Worm (Caenorhabditis elegans) whole organism, L2 larva: ENCODE results near the gene Y69A2AR.12.

Experiments
- C34F6.9 ChIP-seq: fragments of 150-350 bp; optimal IDR thresholded peaks from 2 replicates; lab custom pipeline; 2014; ENCODE audit warnings: missing biosample characterization, missing genetic modification characterization
- R02D3.7 ChIP-seq: fragments of 150-350 bp; optimal IDR thresholded peaks from 2 replicates; lab custom pipeline; 2014; ENCODE audit warnings: missing biosample characterization, missing genetic modification characterization
- Y55F3AM.14 ChIP-seq: fragments of 200-800 bp; sonication (Bioruptor generic); optimal IDR thresholded peaks from 2 replicates; lab custom pipeline; 2018; ENCODE audit warnings: mild to moderate bottlenecking, missing genetic modification characterization, missing compliant biosample characterization
- alr-1 ChIP-seq: fragments of 150-350 bp; optimal IDR thresholded peaks from 2 replicates; lab custom pipeline; 2014; ENCODE audit warnings: missing biosample characterization, missing genetic modification characterization
- aly-2 ChIP-seq: fragments of 150-350 bp; optimal IDR thresholded peaks from 2 replicates; lab custom pipeline; 2014; ENCODE audit warnings: missing biosample characterization, missing genetic modification characterization
- ama-1 ChIP-seq: fragments of 150-350 bp; optimal IDR thresholded peaks from 2 replicates; lab custom pipeline; 2018; ENCODE audit warnings: inconsistent platforms
- blmp-1 ChIP-seq: sonication (generic microtip); optimal IDR thresholded peaks from 2 replicates; lab custom pipeline; 2017; ENCODE audit warnings: missing genetic modification characterization, mild to moderate bottlenecking, missing compliant biosample characterization, antibody characterized with exemption, moderate library complexity; ENCODE audit not compliant: insufficient read depth
- ceh-16 ChIP-seq: fragments of 150-350 bp; optimal IDR thresholded peaks from 2 replicates; lab custom pipeline; 2014; ENCODE audit warnings: missing biosample characterization, missing genetic modification characterization
- crh-2 ChIP-seq: sonication (generic microtip); optimal IDR thresholded peaks from 2 replicates; lab custom pipeline; 2017; ENCODE audit warnings: missing biosample characterization, missing genetic modification characterization
- dmd-4 ChIP-seq: sonication (generic microtip); optimal IDR thresholded peaks from 2 replicates; lab custom pipeline; 2017; ENCODE audit warnings: missing biosample characterization, missing genetic modification characterization
- egl-27 ChIP-seq: sonication (generic microtip); optimal IDR thresholded peaks from 3 replicates; lab custom pipeline; 2017; ENCODE audit warnings: missing biosample characterization, missing genetic modification reagents, missing genetic modification characterization
- elt-1 ChIP-seq: fragments of 150-350 bp; optimal IDR thresholded peaks from 2 replicates; lab custom pipeline; 2014; ENCODE audit warnings: missing biosample characterization, missing genetic modification characterization
- elt-3 ChIP-seq: sonication (generic microtip); optimal IDR thresholded peaks from 2 replicates; lab custom pipeline; 2017; ENCODE audit warnings: missing biosample characterization, missing genetic modification characterization
- fos-1 ChIP-seq: fragments of 150-350 bp; optimal IDR thresholded peaks from 2 replicates; lab custom pipeline; 2014; ENCODE audit warnings: missing biosample characterization, missing genetic modification characterization
- lin-13 ChIP-seq: fragments of 150-350 bp; optimal IDR thresholded peaks from 2 replicates; lab custom pipeline; 2014; ENCODE audit warnings: missing biosample characterization, missing genetic modification reagents, missing genetic modification characterization
- lsy-2 ChIP-seq, 2 experiments: fragments of 150-350 bp in 1 of 2; sonication (generic microtip) in 1 of 2; optimal IDR thresholded peaks; 2 replicates each; lab custom pipeline; 2014 to 2017; ENCODE audit warnings: missing biosample characterization in 2 of 2, missing genetic modification characterization in 2 of 2
- mbf-1 ChIP-seq: sonication (generic microtip); optimal IDR thresholded peaks from 2 replicates; lab custom pipeline; 2017; ENCODE audit warnings: missing biosample characterization, missing genetic modification characterization
- mdl-1 ChIP-seq, 2 experiments: fragments of 150-350 bp in 1 of 2; sonication (generic microtip) in 1 of 2; optimal IDR thresholded peaks; 2 replicates each; lab custom pipeline; 2017; ENCODE audit warnings: missing biosample characterization in 2 of 2, missing genetic modification characterization in 2 of 2
- nhr-10 ChIP-seq: sonication (generic microtip); optimal IDR thresholded peaks from 2 replicates; lab custom pipeline; 2017; ENCODE audit warnings: missing biosample characterization, missing genetic modification characterization
- nhr-11 ChIP-seq: fragments of 150-350 bp; optimal IDR thresholded peaks from 2 replicates; lab custom pipeline; 2014; ENCODE audit warnings: missing biosample characterization, missing genetic modification characterization
- nhr-129 ChIP-seq: fragments of 150-350 bp; optimal IDR thresholded peaks from 2 replicates; lab custom pipeline; 2014; ENCODE audit warnings: missing biosample characterization, missing genetic modification characterization
- nhr-21 ChIP-seq: fragments of 150-350 bp; optimal IDR thresholded peaks from 2 replicates; lab custom pipeline; 2014; ENCODE audit warnings: missing biosample characterization, missing genetic modification characterization
- nhr-23 ChIP-seq: fragments of 150-350 bp; optimal IDR thresholded peaks from 2 replicates; lab custom pipeline; 2014; ENCODE audit warnings: missing biosample characterization, missing genetic modification reagents, missing genetic modification characterization
- nhr-237 ChIP-seq: fragments of 150-350 bp; optimal IDR thresholded peaks from 2 replicates; lab custom pipeline; 2014; ENCODE audit warnings: missing biosample characterization, missing genetic modification characterization
- nhr-25 ChIP-seq: fragments of 150-350 bp; sonication (generic microtip); optimal IDR thresholded peaks from 3 replicates; lab custom pipeline; 2014; ENCODE audit warnings: missing biosample characterization, missing genetic modification characterization
- nhr-6 ChIP-seq: fragments of 150-350 bp; optimal IDR thresholded peaks from 2 replicates; lab custom pipeline; 2014; ENCODE audit warnings: missing biosample characterization, missing genetic modification characterization
- nhr-77 ChIP-seq: fragments of 150-350 bp; optimal IDR thresholded peaks from 2 replicates; lab custom pipeline; 2014; ENCODE audit warnings: missing biosample characterization, missing genetic modification characterization
- peb-1 ChIP-seq: fragments of 150-350 bp; optimal IDR thresholded peaks from 2 replicates; lab custom pipeline; 2014; ENCODE audit warnings: missing biosample characterization, missing genetic modification characterization
- skn-1 ChIP-seq: sonication (generic microtip); optimal IDR thresholded peaks from 2 replicates; lab custom pipeline; 2017; ENCODE audit warnings: missing biosample characterization, missing genetic modification characterization
- snpc-4 ChIP-seq: fragments of 150-350 bp; optimal IDR thresholded peaks from 2 replicates; lab custom pipeline; 2014; ENCODE audit warnings: missing biosample characterization, missing genetic modification characterization
- unc-55 ChIP-seq: fragments of 150-350 bp; sonication (generic microtip); optimal IDR thresholded peaks from 3 replicates; lab custom pipeline; 2014; ENCODE audit warnings: missing biosample characterization, missing genetic modification reagents, missing genetic modification characterization
- ztf-1 ChIP-seq: fragments of 200-800 bp; sonication (Bioruptor generic); conservative IDR thresholded peaks from 2 replicates; pipeline ENCODE4 v1.3.6; 2022; ENCODE audit warnings: missing genetic modification characterization, missing compliant biosample characterization
- ztf-11 ChIP-seq: sonication (generic microtip); optimal IDR thresholded peaks from 2 replicates; lab custom pipeline; 2017; ENCODE audit warnings: missing biosample characterization, missing genetic modification characterization
- ztf-4 ChIP-seq: fragments of 150-350 bp; optimal IDR thresholded peaks from 2 replicates; lab custom pipeline; 2014; ENCODE audit warnings: missing biosample characterization, missing genetic modification characterization

Y69A2AR.12 gene

ce11 chrIV:2552276-2552675, 16.1 kb upstream of the Y69A2AR.12 start:
- TF ChIP-seq nhr-77 (tag; lab: Kevin White, UChicago) = no peak
- TF ChIP-seq elt-1 (tag; lab: Kevin White, UChicago) = no peak
- no peak for TF ChIP-seq elt-3 (tag; lab: Kevin White, UChicago)

- TF ChIP-seq Y55F3AM.14 (peak; percentile 14), elt-1 (tag; lab: Kevin White, UChicago) (no peak), ztf-4 (tag; lab: Kevin White, UChicago) (no peak), blmp-1 (no peak), nhr-6 (no peak), ceh-16 (tag; lab: Kevin White, UChicago) (no peak)
These were observed 15.6 kb upstream of the Y69A2AR.12 start for ce11 chrIV:2552855-2553254.

- TF ChIP-seq alr-1 (tag; lab: Kevin White, UChicago) = no peak
- no peak for TF ChIP-seq skn-1 (tag; lab: Kevin White, UChicago)
- no peak for TF ChIP-seq fos-1 (tag; lab: Kevin White, UChicago)
- TF ChIP-seq nhr-237 (tag; lab: Kevin White, UChicago) = no peak
- no peak for TF ChIP-seq nhr-25 (tag; lab: Kevin White, UChicago)
- no peak for TF ChIP-seq peb-1
- no peak for TF ChIP-seq ceh-16 (tag; lab: Kevin White, UChicago)
- TF ChIP-seq nhr-129 (tag; lab: Kevin White, UChicago) = no peak
- TF ChIP-seq dmd-4 (tag; lab: Kevin White, UChicago) = no peak
- TF ChIP-seq egl-27 (tag; lab: Kevin White, UChicago) = no peak
- TF ChIP-seq C34F6.9 (tag; lab: Kevin White, UChicago) = no peak
- TF ChIP-seq unc-55 (GFP tag; lab: Kevin White, UChicago) = no peak
- TF ChIP-seq snpc-4 (tag; lab: Kevin White, UChicago) = no peak
These were observed 12.2 kb upstream of the Y69A2AR.12 start for ce11 chrIV:2556211-2556610.

- no peak for TF ChIP-seq egl-27 (tag; lab: Kevin White, UChicago)
- no peak for TF ChIP-seq mdl-1 (tag; optimal IDR thresholded peaks at IDR 0.05; lab: Kevin White, UChicago)
- no peak for TF ChIP-seq mbf-1 (tag; lab: Kevin White, UChicago)
- no peak for TF ChIP-seq nhr-237 (tag; lab: Kevin White, UChicago)
- TF ChIP-seq Y55F3AM.14 = no peak
- no peak for TF ChIP-seq nhr-25 (tag; lab: Kevin White, UChicago)
- no peak for TF ChIP-seq lsy-2 (tag; optimal IDR thresholded peaks at IDR 0.05; lab: Kevin White, UChicago)
- TF ChIP-seq snpc-4 (tag; lab: Kevin White, UChicago) = no peak
- TF ChIP-seq R02D3.7 (tag; lab: Kevin White, UChicago) = no peak
- TF ChIP-seq nhr-23 (tag; lab: Kevin White, UChicago) = no peak
- TF ChIP-seq nhr-21 (tag; lab: Kevin White, UChicago) = no peak
- no peak for TF ChIP-seq nhr-11 (tag; lab: Kevin White, UChicago)
- no peak for TF ChIP-seq ztf-11
- no peak for TF ChIP-seq ama-1 (lab: Kevin White, UChicago)
- no peak for TF ChIP-seq crh-2 (tag; lab: Kevin White, UChicago)
- no peak for TF ChIP-seq aly-2 (tag; lab: Kevin White, UChicago)
- TF ChIP-seq ztf-1 (GFP tag; lab: Robert Waterston, UW) = no peak
- no peak for TF ChIP-seq nhr-77 (tag; lab: Kevin White, UChicago)
- TF ChIP-seq ztf-4 (tag; lab: Kevin White, UChicago) = no peak
These were observed 7.1 kb upstream of the Y69A2AR.12 start, which contains the start of gene Y69A2AR.46 for ce11 chrIV:2561358-2561757. TSS of gene Y69A2AR.46 (plus strand) at chrIV:2561658.

ce11 chrIV:2562071-2562470, 6.3 kb upstream of the Y69A2AR.12 start, which contains the start of gene Y69A2AR.50:
TSS of gene Y69A2AR.50 (plus strand) at chrIV:2562371.
- no peak for TF ChIP-seq lin-13 (GFP tag; lab: Kevin White, UChicago)
- no peak for TF ChIP-seq lsy-2 (tag; optimal IDR thresholded peaks at IDR 0.05; lab: Kevin White, UChicago)
- no peak for TF ChIP-seq nhr-23 (tag; lab: Kevin White, UChicago)
- TF ChIP-seq nhr-10 (tag; lab: Kevin White, UChicago) = no peak
